Worm (Caenorhabditis elegans) whole organism, L4/young adult: ENCODE measurements around the gene C01G12.9.

ENCODE experiments used
- W03F9.2 ChIP-seq: fragments of 150-350 bp; optimal IDR thresholded peaks from 2 replicates; lab custom pipeline; 2014; ENCODE audit warnings: missing biosample characterization, missing genetic modification characterization
- dao-5 ChIP-seq: sonication (generic microtip); optimal IDR thresholded peaks from 2 replicates; lab custom pipeline; 2016; ENCODE audit warnings: missing genotype, missing genetic modification characterization, moderate library complexity, missing compliant biosample characterization
- him-1 ChIP-seq: sonication (generic microtip); optimal IDR thresholded peaks from 2 replicates; lab custom pipeline; 2016; ENCODE audit warnings: missing genotype, missing genetic modification reagents, missing genetic modification characterization, missing compliant biosample characterization

Gene C01G12.9

DNA sequence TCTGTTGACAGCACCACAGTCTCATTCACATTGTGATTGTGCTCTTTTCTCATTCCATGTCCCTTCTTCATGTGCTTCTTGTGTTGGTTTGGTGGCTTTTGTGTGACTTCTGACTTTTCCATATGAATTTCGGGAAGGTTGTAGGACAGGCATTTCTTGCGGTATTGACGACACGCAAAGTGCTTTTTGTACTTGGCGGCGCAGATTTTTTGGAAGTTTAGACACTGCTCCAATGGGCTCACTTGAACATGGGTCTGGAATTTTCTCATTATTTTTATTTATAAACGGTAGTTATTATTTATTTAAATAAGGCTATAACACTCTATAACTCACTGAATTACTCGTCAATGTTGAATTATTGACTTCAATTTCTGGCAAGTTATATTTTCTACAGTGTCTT is 25.4 kb downstream of the C01G12.9 start:
- TF ChIP-seq dao-5, result no peak
- no peak for TF ChIP-seq W03F9.2
- TF ChIP-seq him-1, result no peak

DNA sequence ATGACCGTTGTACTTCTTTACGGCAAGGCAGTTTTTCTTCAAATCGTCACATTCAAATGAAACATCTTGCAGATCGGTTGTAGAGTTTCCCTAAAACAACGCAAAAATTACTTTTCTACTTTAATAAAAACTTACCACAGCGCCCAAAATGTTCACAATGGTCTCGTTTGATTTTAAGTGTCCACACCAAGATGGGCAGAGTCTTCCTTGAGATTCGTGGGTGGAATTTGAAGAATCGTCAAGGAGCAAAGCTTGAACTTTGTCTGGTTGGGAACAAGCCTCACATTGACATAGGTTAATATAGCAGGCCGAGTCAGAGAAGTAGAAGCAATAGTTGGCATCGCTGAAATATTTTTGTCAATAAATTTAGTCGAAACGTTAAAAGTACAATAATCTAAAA is 26.2 kb downstream of the C01G12.9 start:
- no peak for TF ChIP-seq W03F9.2
- no peak for TF ChIP-seq him-1
- no peak for TF ChIP-seq dao-5

DNA sequence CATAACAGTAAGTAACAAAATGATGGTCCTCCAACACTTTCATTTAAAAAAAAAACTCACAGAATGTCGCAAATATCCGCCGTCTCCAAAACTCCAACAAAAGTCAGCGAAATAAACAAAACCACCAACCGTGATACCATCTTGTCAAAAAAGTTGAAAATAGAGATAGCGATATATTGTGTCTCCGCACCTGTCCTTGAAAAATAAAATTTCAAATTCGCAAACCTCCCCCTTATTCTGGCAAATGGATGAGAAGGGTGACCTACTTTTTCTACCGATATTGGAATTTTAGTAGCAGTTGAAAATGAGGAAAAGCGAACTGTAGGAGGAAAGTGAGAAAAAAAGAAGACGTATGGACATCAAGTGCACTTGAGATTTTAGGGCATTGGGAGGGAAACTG is 26.7 kb downstream of the C01G12.9 start, which contains the start of gene F19H8.2:
Gene F19H8.2 (minus strand): TSS at position 391 of the 400 bp plus-strand sequence.
- no peak for TF ChIP-seq dao-5
- no peak for TF ChIP-seq him-1
- TF ChIP-seq W03F9.2, result no peak

DNA sequence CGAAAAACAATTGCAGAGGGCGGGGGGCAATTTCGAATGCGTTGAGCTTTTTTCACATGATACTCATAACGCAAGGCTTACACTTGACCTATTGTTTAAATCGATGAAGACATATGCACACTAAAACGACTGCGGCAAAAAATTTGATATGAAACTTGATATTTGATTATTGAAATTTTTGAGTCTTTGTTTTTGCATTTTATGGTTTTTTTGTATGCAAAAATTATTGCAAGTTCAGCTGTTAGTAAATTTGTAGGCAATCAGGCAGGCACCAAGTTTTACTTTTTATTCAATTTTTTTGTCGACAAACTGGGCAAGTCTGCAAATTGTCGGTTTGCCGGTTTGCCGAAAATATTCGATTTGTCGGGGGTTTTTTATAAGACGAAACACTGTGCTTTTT is 27.4 kb downstream of the C01G12.9 start, which contains the start of gene arl-3:
Gene arl-3 (plus strand): TSS at position 301 of the 400 bp plus-strand sequence.
- TF ChIP-seq dao-5 (no peak), him-1 (no peak), W03F9.2 (no peak)

DNA sequence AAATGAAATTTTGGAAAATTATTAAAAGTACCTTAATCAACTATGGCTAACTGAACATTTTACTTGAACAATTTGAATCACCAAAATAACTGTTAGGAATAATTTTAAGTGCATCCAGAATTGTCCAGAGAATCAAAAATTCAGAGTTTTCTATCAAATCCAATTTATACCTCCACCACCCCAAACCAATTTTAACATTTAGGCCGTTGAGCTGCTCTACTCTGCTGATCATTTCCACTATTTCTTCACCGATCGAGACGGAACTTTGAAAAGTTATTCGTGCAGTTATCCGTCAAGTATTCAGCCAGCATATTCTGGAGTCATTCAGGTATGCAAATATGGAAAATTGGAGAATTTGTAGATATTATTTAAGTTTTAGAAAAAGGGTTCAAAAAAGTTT is 29.7 kb downstream of the C01G12.9 start:
- TF ChIP-seq dao-5 (no peak), W03F9.2 (no peak), him-1 (no peak)

DNA sequence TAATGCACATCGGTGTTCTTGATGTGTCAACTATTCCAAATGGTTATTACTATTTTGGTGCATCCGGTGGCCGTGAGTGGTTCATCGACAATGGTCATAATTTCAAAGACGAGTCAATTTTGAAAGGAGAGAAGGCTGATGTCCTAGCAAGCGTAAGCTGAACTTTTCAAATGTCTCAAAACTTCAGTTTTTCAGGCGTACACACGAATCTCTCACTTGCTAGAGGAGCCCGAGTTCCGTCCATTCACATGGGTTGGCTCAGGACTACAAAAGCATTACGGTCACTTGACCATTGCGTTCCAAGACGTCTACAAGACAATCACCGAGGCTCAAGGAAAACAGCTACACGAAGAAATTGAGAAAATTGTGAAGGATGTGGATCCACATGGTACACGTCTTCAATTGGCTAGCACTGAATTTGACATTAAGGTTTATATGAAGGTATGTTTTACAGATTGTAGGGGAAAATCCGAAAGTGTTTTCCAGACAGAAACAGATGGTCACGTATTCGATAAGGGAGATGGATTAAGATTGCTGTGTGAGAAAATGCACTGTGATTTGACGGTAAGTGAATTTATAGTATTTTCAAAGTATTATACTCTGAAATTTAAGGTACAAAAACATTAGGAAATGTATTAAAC is 30.6 kb downstream of the C01G12.9 start:
- TF ChIP-seq W03F9.2 (no peak), dao-5 (no peak), him-1 (no peak)

DNA sequence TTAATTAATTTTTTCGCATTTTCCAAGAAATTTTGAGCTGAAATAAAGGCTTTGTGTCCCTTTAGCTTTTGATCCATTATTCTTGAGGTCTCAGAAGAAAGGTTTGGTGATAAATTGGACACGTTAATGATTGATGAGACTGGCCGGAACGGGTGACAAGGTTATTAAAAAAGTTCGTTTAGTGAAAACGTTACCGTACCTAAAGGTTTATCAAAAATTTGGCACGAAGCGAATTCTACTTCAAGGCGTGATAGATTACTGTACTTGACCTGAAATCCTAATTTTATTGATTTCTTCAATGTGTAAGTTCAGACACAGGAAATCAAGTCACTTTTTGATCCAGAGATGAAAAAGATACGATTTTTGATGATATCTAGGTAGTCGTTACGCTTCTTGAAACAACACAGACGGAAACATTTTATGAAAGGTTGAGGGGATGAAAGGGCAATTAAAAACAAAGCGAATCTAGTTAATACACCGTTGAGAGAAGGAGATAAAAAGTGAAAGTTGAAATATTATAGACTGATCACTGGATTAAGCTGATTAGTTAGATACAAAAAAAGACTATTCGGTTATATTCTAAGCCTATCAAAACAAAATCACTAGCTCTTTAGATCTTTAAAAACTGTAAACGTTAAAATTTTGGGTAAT is 31.8 kb downstream of the C01G12.9 start:
- TF ChIP-seq him-1 (no peak), dao-5 (no peak), W03F9.2 (no peak)

DNA sequence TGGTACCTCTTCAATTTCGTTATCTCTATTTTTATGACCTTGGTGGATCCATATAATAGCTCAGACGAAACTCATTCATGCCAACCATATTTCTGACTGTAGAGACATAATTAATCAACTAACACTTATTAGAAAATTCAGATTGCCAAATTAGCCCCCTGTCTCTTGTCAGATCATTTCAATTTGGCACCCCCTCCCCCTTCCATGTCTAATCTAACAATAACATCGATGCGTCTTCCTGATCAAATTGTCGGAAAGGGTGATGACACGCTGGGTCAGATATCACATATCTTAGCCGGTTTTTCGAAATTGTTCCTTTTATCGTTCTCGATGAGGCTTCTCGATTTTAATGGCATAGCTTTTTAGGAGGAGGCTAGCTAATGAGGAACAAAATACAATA is 32.5 kb downstream of the C01G12.9 start:
- TF ChIP-seq him-1, result no peak
- no peak for TF ChIP-seq dao-5
- no peak for TF ChIP-seq W03F9.2

DNA sequence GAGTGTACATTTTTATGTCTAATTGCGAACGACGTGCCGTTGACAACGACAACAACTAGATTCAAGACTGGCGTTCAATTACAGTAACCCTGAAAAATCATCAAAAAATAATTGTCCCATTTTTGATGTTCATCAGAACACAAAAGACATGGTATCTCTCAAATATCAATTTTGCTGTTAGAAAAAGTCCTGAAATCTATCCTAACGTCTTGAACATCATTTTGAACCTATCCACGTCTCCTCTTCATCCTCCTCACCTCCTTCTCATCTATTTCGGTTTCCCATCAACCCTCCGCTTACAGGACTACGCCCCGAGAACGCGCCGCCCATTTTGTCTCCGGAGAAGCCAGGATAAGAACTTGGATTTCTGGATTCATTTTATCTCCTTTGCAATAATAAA is 36.9 kb downstream of the C01G12.9 start, which contains the start of gene mltn-9:
Gene mltn-9 (plus strand): TSS at position 301 of the 400 bp plus-strand sequence.
- TF ChIP-seq him-1, result no peak
- no peak for TF ChIP-seq dao-5
- no peak for TF ChIP-seq W03F9.2

DNA sequence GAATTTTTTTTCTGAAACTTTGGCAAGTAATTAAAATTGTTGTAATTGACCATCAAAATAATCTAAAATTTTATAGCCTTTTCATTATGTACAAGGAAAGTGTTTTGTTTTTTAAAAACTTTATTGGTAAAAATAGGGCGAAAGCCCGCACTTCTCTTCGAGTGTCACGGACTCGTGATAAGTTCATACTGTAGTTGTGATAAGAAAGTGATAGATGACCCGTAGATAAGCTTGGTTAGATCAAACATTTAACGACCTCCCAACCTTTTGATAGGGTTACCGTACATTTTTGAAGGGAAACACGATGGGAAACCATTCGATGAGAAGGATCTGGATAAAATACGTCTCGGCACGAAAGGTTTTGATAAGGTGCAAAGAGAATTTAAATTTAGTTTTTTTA is 37.6 kb downstream of the C01G12.9 start:
- no peak for TF ChIP-seq W03F9.2
- TF ChIP-seq dao-5, result no peak
- TF ChIP-seq him-1, result no peak

DNA sequence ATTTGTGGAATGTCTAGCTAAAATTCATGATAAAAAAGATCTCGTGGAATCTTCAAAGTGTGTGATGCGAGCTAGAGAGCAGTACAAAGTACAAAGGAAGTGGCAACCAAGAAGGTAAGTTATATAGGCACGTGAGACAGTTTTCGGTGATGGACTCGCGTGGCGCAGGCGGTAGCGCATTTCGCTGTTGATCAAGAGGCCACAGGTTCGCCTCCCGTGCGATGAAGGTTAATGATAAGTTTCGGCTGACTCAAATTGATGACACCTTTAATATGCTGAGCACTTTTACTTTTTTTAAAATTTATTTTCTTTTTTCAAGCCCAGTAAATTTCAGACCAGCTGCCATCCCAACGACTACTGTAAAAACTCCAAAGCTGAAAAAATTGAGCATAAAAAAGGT is 38.1 kb downstream of the C01G12.9 start:
- no peak for TF ChIP-seq W03F9.2
- TF ChIP-seq him-1, result no peak
- peak; percentile 74 for TF ChIP-seq dao-5

DNA sequence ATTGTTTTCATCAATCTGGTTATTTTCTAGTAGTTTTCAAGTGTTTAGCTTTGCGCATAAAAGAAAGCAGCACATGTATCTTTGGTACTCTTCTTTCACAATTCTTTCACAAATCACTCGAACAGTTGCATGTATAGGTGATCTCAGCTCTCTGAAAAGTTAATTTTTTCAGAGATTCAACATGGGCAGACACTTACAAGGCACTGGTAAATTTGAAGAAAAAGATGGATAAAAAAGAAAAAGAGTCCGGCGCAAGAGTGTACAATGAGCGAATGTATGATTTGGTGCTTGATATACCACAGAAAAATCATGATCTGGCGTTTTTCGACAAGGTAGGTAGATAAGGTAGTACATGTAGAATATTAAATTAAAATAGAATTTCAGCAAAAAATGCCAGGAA is 39.3 kb downstream of the C01G12.9 start:
- TF ChIP-seq him-1, result no peak
- no peak for TF ChIP-seq W03F9.2
- no peak for TF ChIP-seq dao-5

DNA sequence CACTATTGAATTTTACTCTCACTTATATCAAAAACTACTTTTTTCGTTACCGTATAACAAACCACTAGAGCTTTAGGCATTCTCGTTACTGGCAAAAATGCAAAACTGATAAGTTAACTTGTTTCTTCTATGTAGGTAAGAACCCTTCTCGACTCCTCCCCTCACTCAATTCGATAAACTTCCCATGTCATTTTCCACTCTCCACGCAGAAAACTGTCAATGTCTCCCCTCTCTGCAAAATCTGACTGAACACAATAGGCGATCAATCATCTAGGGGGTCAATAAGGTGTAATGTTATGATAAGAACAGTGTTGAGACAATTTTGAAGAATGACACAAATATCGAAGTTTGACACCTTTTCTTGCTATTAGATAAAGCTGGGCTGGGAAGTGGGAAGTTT is 39.9 kb downstream of the C01G12.9 start:
- no peak for TF ChIP-seq him-1
- no peak for TF ChIP-seq dao-5
- TF ChIP-seq W03F9.2, result no peak

DNA sequence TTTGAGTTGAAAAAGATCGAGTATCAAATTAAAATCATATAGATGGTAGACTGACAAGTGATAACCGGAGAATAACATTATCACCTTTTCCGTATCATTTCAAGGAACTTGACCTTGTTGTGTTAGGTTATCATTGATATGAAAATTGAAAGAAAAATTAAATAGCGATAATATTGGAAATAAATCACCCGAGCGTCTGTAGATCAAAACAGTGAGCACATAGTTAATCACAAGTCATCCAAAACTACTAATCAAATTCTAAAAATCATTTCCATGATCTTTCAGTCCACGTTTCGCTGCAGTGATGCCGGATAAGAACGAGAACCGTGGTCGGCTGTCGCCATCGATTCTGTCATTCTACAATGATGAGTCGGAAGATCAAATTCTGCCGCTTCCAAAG is 41.0 kb downstream of the C01G12.9 start:
- TF ChIP-seq him-1 (no peak), W03F9.2 (no peak), dao-5 (no peak)

DNA sequence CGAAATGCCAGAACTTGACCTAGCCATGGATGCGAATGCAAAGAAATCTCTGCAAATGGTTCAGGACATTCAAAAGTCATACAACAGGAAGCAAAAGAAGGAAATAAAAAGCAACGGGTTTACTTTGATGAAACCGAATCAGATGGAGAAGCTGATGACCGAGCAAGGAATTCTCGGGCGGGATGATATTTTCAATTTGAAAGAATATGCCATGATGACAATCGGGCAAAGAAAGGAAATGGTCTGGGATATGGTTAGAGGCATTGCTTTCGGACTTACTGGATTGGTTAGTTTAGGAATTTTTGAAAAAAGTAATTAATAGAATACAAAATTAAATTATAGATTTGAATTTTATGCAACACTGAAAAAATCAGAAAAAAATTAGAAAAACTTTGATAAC is 41.9 kb downstream of the C01G12.9 start:
- TF ChIP-seq him-1 (no peak), dao-5 (no peak), W03F9.2 (no peak)

DNA sequence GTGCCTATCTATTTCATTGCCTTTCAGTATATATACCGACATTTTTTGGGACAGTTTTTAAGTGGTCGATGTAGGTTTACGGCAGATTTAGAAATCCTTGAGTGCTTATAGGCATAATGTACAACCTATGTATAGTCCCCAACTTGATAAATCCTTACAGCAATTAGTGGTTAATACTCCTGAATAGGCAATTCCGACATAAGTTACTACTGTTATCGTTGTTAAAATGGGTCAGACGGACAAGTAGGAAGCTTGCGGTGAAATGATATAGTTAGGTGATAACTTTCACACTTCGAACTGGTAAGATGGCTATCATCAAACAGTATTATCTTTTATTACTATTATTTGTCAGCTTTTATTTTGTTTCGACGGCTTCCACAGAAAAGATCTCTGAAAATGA is 43.9 kb downstream of the C01G12.9 start, which contains the start of gene mltn-10:
Gene mltn-10 (plus strand): TSS at position 301 of the 400 bp plus-strand sequence.
- TF ChIP-seq dao-5 (no peak), him-1 (no peak), W03F9.2 (no peak)

DNA sequence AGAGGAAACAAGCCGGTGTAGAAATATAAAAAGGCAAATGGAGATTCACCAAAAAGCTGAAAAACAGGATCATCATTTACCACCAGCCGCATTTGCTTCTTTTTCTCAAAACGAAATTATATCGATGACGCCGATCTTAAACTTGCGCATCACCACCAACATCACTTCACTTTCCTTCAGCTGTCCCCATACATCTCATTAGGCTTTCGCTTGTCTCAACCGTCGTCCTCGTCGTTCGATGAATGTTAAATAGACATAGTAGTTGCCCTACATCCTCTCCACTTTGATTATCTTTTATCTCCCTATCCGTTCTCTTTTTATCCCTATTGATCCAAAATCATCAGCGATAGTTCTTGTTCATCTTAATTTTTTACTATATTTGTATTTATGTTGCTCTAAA is 48.1 kb downstream of the C01G12.9 start:
- no peak for TF ChIP-seq W03F9.2
- no peak for TF ChIP-seq dao-5
- no peak for TF ChIP-seq him-1
